Fruit fly (Drosophila melanogaster): ENCODE results near the gene CG12155.

Gene CG12155

DNA sequence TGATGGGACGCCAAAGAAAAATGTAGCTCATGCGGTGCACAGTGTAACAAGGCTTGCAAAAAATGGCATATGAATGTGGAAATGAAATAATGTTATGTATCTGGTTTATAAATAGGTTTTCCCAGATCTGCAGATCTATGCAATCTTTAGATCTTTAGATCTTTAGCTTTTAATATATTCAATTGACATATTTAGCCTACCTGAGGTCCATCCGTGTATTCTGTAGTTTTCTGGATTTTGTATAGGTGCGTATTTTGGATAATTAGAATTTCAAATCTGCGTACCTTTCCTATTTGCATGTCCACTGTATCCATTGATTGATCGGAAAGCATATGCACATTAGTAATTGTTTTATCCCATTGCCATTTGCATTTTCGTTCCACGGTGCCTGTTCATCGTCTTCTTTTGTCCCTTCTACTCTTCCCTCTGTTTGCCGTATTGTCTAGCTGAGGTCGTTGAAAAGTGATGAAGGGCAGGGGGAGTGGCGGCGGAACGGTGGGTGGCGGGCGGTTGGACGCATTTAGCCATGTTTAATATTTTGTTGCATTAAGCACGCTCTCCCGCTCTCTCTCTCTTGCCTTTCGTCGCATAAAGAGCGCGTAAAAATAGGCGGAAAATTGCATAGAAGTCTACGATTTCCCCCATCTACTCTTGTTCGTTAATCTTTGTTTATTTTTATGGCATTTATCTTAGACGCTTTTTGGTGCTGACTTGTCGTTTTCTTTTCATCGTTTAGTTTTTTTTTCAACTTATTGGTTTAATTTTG, 19.4 kb upstream of the CG12155 start, which contains the start of gene CHES-1-like (continued):
- TF ChIP-seq Bgb (GFP tag; IDR thresholded peaks at IDR 0.05; ENCODE audit: partially characterized antibody) (no peak), gfzf (GFP tag; optimal IDR thresholded peaks at IDR 0.05) (no peak), Med (GFP tag) (peak; percentile 97), dmrt11E (tag; optimal IDR thresholded peaks at IDR 0.05) (peak; percentile 80), Pdp1 (GFP tag; optimal IDR thresholded peaks at IDR 0.05) (peak; percentile 84 to 94), sens (GFP tag) (peak; percentile 99), CG10366 (GFP tag; IDR thresholded peaks at IDR 0.05) (peak; percentile 60), ssp (GFP tag; IDR thresholded peaks at IDR 0.05) (peak; percentile 64), CG6175 (GFP tag; IDR thresholded peaks at IDR 0.05) (no peak; the same call in 2 of the 3 replicates), chinmo (GFP tag; IDR thresholded peaks at IDR 0.05; ENCODE audit: partially characterized antibody) (peak; percentile 58; the same call in 2 of the 4 replicates), H15 (GFP tag; IDR thresholded peaks at IDR 0.05) (peak; percentile 78; the same call in 2 of the 3 replicates), ERR (GFP tag; optimal IDR thresholded peaks at IDR 0.05) (peak; percentile 82), scrt (GFP tag; optimal IDR thresholded peaks at IDR 0.05) (peak; percentile 68), seq (GFP tag; IDR thresholded peaks at IDR 0.05) (peak; percentile 84), CG3995 (GFP tag; optimal IDR thresholded peaks at IDR 0.05) (peak; percentile 40), tll (GFP tag; optimal IDR thresholded peaks at IDR 0.05) (no peak), CG34422 (GFP tag; IDR thresholded peaks at IDR 0.05) (peak; percentile 69; the same call in 1 of the 3 replicates), bbx (GFP tag; IDR thresholded peaks at IDR 0.05; ENCODE audit: partially characterized antibody) (no peak), Side (GFP tag; optimal IDR thresholded peaks at IDR 0.05) (peak; percentile 89), gcm2 (GFP tag; optimal IDR thresholded peaks at IDR 0.05) (peak; percentile 86), amos (GFP tag; IDR thresholded peaks at IDR 0.05; ENCODE audit: partially characterized antibody) (no peak), CG18764 (GFP tag; optimal IDR thresholded peaks at IDR 0.05) (peak; percentile 70), Hr78 (GFP tag; optimal IDR thresholded peaks at IDR 0.05) (peak in 1 of 2 experiments; percentile 91), zen2 (GFP tag; IDR thresholded peaks at IDR 0.05; ENCODE audit: partially characterized antibody) (no peak), tgo (GFP tag; IDR thresholded peaks at IDR 0.05) (peak; percentile 83), fd96Cb (tag; optimal IDR thresholded peaks at IDR 0.05) (peak; percentile 91), CG2712 (tag; optimal IDR thresholded peaks at IDR 0.05) (peak; percentile 90), B-H2 (GFP tag; optimal IDR thresholded peaks at IDR 0.05) (peak; percentile 43), dati (GFP tag; IDR thresholded peaks at IDR 0.05) (peak; percentile 35; the same call in 1 of the 2 replicates), CrebB (tag; optimal IDR thresholded peaks at IDR 0.05) (peak; percentile 76), ftz-f1 (GFP tag; optimal IDR thresholded peaks at IDR 0.05) (peak; percentile 30), psq (GFP tag; optimal IDR thresholded peaks at IDR 0.05) (peak; percentile 55), Aef1 (GFP tag; IDR thresholded peaks at IDR 0.05) (peak; percentile 74), CG6791 (GFP tag; IDR thresholded peaks at IDR 0.05; ENCODE audit: partially characterized antibody) (no peak), CG8359 (GFP tag; optimal IDR thresholded peaks at IDR 0.05; ENCODE audit: borderline replicate concordance) (peak; percentile 81), Nf-YA (GFP tag; IDR thresholded peaks at IDR 0.05) (peak; percentile 40), chm (GFP tag; IDR thresholded peaks at IDR 0.05) (no peak; the same call in 1 of the 2 replicates), CG12769 (tag; optimal IDR thresholded peaks at IDR 0.05) (peak; percentile 62), CG18476 (GFP tag; optimal IDR thresholded peaks at IDR 0.05) (peak; percentile 90), CG11695 (GFP tag; IDR thresholded peaks at IDR 0.05) (peak; percentile 87), salm (tag; optimal IDR thresholded peaks at IDR 0.05) (peak; percentile 74), CG7963 (GFP tag; IDR thresholded peaks at IDR 0.05; ENCODE audit: partially characterized antibody) (no peak), CG13287 (GFP tag; IDR thresholded peaks at IDR 0.05; ENCODE audit: partially characterized antibody) (peak; percentile 20; the same call in 1 of the 2 replicates), CG3838 (GFP tag; optimal IDR thresholded peaks at IDR 0.05) (peak; percentile 63), CG4360 (GFP tag; IDR thresholded peaks at IDR 0.05) (no peak), CTCF (GFP tag; optimal IDR thresholded peaks at IDR 0.05) (peak; percentile 63), Dek (tag; optimal IDR thresholded peaks at IDR 0.05) (peak; percentile 86), kni (GFP tag; optimal IDR thresholded peaks at IDR 0.05) (peak; percentile 56)

Data from whole organism, embryonic.